Worm (Caenorhabditis elegans) whole organism, young adult: ENCODE results near the gene acd-4.

Experiments
- K11D2.4 ChIP-seq: fragments of 200-800 bp; sonication (Bioruptor generic); IDR thresholded peaks from 2 replicates; pipeline ENCODE4 v1.3.6; 2022; ENCODE audit warnings: missing genetic modification reagents, missing genetic modification characterization, missing compliant biosample characterization
- Y56A3A.18 ChIP-seq: fragments of 200-800 bp; sonication (Bioruptor generic); IDR thresholded peaks from 2 replicates; pipeline ENCODE4 v1.3.6; 2022; ENCODE audit warnings: missing genetic modification reagents, missing genetic modification characterization, missing compliant biosample characterization
- bed-2 ChIP-seq: fragments of 200-800 bp; sonication (Bioruptor generic); IDR thresholded peaks from 2 replicates; pipeline ENCODE4 v1.3.6; 2022; ENCODE audit warnings: missing genetic modification reagents, missing genetic modification characterization, missing compliant biosample characterization
- dpl-1 ChIP-seq: fragments of 150-350 bp; optimal IDR thresholded peaks from 2 replicates; lab custom pipeline; 2014; ENCODE audit warnings: missing biosample characterization, missing genetic modification reagents, missing genetic modification characterization
- efl-1 ChIP-seq: fragments of 150-350 bp; optimal IDR thresholded peaks from 2 replicates; lab custom pipeline; 2014; ENCODE audit warnings: missing biosample characterization, missing genetic modification reagents, missing genetic modification characterization
- let-526 ChIP-seq: fragments of 200-800 bp; sonication (Bioruptor generic); IDR thresholded peaks from 2 replicates; pipeline ENCODE4 v1.3.6; 2022; ENCODE audit warnings: missing genetic modification reagents, missing genetic modification characterization, missing compliant biosample characterization
- let-607 ChIP-seq, 2 experiments: fragments of 200-800 bp in 1 of 2; sonication (Bioruptor generic) in 1 of 2; sonication (generic microtip) in 1 of 2; optimal IDR thresholded peaks; 2 replicates each; lab custom pipeline; 2016 to 2018; ENCODE audit warnings: mild to moderate bottlenecking in 2 of 2, missing compliant biosample characterization in 2 of 2, missing genetic modification characterization in 2 of 2, moderate library complexity in 2 of 2, missing genotype in 1 of 2
- snpc-3.4 ChIP-seq: sonication (generic microtip); optimal IDR thresholded peaks from 2 replicates; lab custom pipeline; 2017; ENCODE audit warnings: missing genetic modification characterization, mild to moderate bottlenecking, missing compliant biosample characterization, antibody characterized with exemption, moderate library complexity, missing genotype, missing genetic modification reagents

ce11 chrV:8603272-8603671 lies 34.7 kb upstream of the acd-4 start, which contains the start of gene F41E6.5:
- TF ChIP-seq let-526 (GFP tag; lab: Robert Waterston, UW) (no peak), dpl-1 (GFP tag; lab: Kevin White, UChicago) (no peak), K11D2.4 (GFP tag; lab: Robert Waterston, UW) (no peak), Y56A3A.18 (GFP tag; lab: Robert Waterston, UW) (no peak), snpc-3.4 (no peak), bed-2 (no peak), let-607 (tag; optimal IDR thresholded peaks at IDR 0.05; lab: Kevin White, UChicago) (no peak), efl-1 (GFP tag; lab: Kevin White, UChicago) (no peak)
